Worm (Caenorhabditis elegans) whole organism, L4/young adult: ENCODE measurements around the gene seu-1.

Experiments used
- W03F9.2 ChIP-seq: fragments of 150-350 bp; optimal IDR thresholded peaks from 2 replicates; lab custom pipeline; 2014; ENCODE audit warnings: missing biosample characterization, missing genetic modification characterization
- dao-5 ChIP-seq: sonication (generic microtip); optimal IDR thresholded peaks from 2 replicates; lab custom pipeline; 2016; ENCODE audit warnings: missing genotype, missing genetic modification characterization, moderate library complexity, missing compliant biosample characterization
- him-1 ChIP-seq: sonication (generic microtip); optimal IDR thresholded peaks from 2 replicates; lab custom pipeline; 2016; ENCODE audit warnings: missing genotype, missing genetic modification reagents, missing genetic modification characterization, missing compliant biosample characterization

DNA sequence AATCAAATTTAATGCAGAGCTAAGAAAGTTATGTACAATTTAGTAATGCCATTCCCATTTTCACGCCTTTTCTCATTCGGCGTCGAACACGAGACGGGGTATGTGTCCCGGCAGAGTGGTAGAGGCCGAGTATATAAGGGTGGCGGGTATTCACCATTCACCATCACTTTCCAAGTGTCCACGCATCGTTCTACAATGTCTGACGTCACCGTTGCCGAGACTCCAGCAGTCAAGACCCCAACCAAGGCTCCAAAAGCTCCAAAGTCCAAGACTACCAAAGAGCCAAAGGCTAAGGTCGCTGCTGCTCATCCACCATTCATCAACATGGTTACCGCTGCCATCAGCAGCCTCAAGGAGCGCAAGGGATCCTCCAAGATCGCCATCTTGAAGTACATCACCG, 35.4 kb upstream of the seu-1 start, which contains the start of gene hil-2:
- TF ChIP-seq W03F9.2 (tag; lab: Kevin White, UChicago) = no peak
- TF ChIP-seq dao-5 (tag; lab: Kevin White, UChicago) = no peak
- TF ChIP-seq him-1 (tag; lab: Kevin White, UChicago) = no peak
